Worm (Caenorhabditis elegans) whole organism, L1 larva: ENCODE results near the gene ztf-17.

Source experiments
- C04F5.9 ChIP-seq: sonication (generic microtip); optimal IDR thresholded peaks from 2 replicates; lab custom pipeline; 2016; ENCODE audit warnings: missing genetic modification characterization, missing compliant biosample characterization
- C34B4.2 ChIP-seq: sonication (generic microtip); optimal IDR thresholded peaks from 2 replicates; lab custom pipeline; 2017; ENCODE audit warnings: mild to moderate bottlenecking, missing genetic modification characterization, missing compliant biosample characterization
- F16B12.6 ChIP-seq: fragments of 150-350 bp; optimal IDR thresholded peaks from 2 replicates; lab custom pipeline; 2014; ENCODE audit warnings: missing biosample characterization, missing genetic modification characterization
- Y116A8C.19 ChIP-seq: sonication (generic microtip); optimal IDR thresholded peaks from 2 replicates; lab custom pipeline; 2016; ENCODE audit warnings: missing compliant biosample characterization, missing genetic modification characterization, borderline replicate concordance
- aha-1 ChIP-seq: fragments of 150-350 bp; optimal IDR thresholded peaks from 2 replicates; lab custom pipeline; 2014; ENCODE audit warnings: missing biosample characterization, missing genetic modification characterization
- alr-1 ChIP-seq: fragments of 200-800 bp; sonication (Bioruptor generic); optimal IDR thresholded peaks from 2 replicates; lab custom pipeline; 2018; ENCODE audit warnings: borderline replicate concordance, mild to moderate bottlenecking, missing genetic modification characterization, missing compliant biosample characterization
- aly-2 ChIP-seq: fragments of 150-350 bp; optimal IDR thresholded peaks from 2 replicates; lab custom pipeline; 2014; ENCODE audit warnings: missing biosample characterization, missing genetic modification characterization
- ceh-88 ChIP-seq: fragments of 200-800 bp; sonication (Bioruptor generic); IDR thresholded peaks from 2 replicates; pipeline ENCODE4 v1.3.6; 2022; ENCODE audit warnings: missing genetic modification characterization, missing compliant biosample characterization
- dpl-1 ChIP-seq, 3 experiments: fragments of 150-350 bp in 2 of 3; sonication (generic microtip) in 1 of 3; optimal IDR thresholded peaks; 2 replicates each; lab custom pipeline; 2014 to 2017; ENCODE audit warnings: missing biosample characterization in 3 of 3, missing genetic modification characterization in 3 of 3, missing genetic modification reagents in 3 of 3
- egl-27 ChIP-seq, 2 experiments: fragments of 150-350 bp in 1 of 2; sonication (generic microtip); optimal IDR thresholded peaks; 3 replicates each; lab custom pipeline; 2017 to 2018; ENCODE audit warnings: missing biosample characterization in 2 of 2, missing genetic modification characterization in 2 of 2, missing genetic modification reagents in 2 of 2
- elt-3 ChIP-seq, 6 experiments: fragments of 150-350 bp in 1 of 6; sonication (generic microtip); optimal IDR thresholded peaks; 2 replicates each; lab custom pipeline; 2017 to 2018; ENCODE audit warnings: missing biosample characterization in 6 of 6, missing genetic modification characterization in 6 of 6, inconsistent platforms in 1 of 6
- fkh-10 ChIP-seq: sonication (generic microtip); optimal IDR thresholded peaks from 2 replicates; lab custom pipeline; 2017; ENCODE audit warnings: missing biosample characterization, missing genetic modification reagents, missing genetic modification characterization
- fkh-4 ChIP-seq: sonication (generic microtip); optimal IDR thresholded peaks from 2 replicates; lab custom pipeline; 2016; ENCODE audit warnings: missing compliant biosample characterization, missing genetic modification characterization, borderline replicate concordance
- fos-1 ChIP-seq: fragments of 150-350 bp; optimal IDR thresholded peaks from 2 replicates; lab custom pipeline; 2014; ENCODE audit warnings: missing biosample characterization, missing genetic modification characterization
- hlh-4 ChIP-seq: sonication (generic microtip); optimal IDR thresholded peaks from 2 replicates; lab custom pipeline; 2016; ENCODE audit warnings: mild to moderate bottlenecking, missing genetic modification characterization, missing compliant biosample characterization
- hpl-2 ChIP-seq: fragments of 150-350 bp; optimal IDR thresholded peaks from 2 replicates; lab custom pipeline; 2014; ENCODE audit warnings: missing biosample characterization, missing genetic modification reagents, missing genetic modification characterization
- isw-1 ChIP-seq: fragments of 200-800 bp; sonication (Bioruptor generic); IDR thresholded peaks from 2 replicates; pipeline ENCODE4 v1.3.6; 2022; ENCODE audit warnings: missing genetic modification characterization, missing compliant biosample characterization
- lin-15B ChIP-seq: fragments of 150-350 bp; sonication (generic microtip); optimal IDR thresholded peaks from 3 replicates; lab custom pipeline; 2014; ENCODE audit warnings: missing biosample characterization, missing genetic modification characterization
- lir-3 ChIP-seq: sonication (generic microtip); optimal IDR thresholded peaks from 2 replicates; lab custom pipeline; 2016; ENCODE audit warnings: mild to moderate bottlenecking, missing genetic modification characterization, moderate library complexity, missing compliant biosample characterization; ENCODE audit not compliant: poor library complexity
- mab-9 ChIP-seq: fragments of 200-800 bp; sonication (Bioruptor generic); IDR thresholded peaks from 2 replicates; pipeline ENCODE4 v1.3.6; 2022; ENCODE audit warnings: missing genetic modification reagents, missing genetic modification characterization, missing compliant biosample characterization
- pqm-1 ChIP-seq: sonication (generic microtip); optimal IDR thresholded peaks from 3 replicates; lab custom pipeline; 2017; ENCODE audit warnings: missing biosample characterization, missing genetic modification characterization
- rnt-1 ChIP-seq: sonication (generic microtip); optimal IDR thresholded peaks from 2 replicates; lab custom pipeline; 2016; ENCODE audit warnings: mild to moderate bottlenecking, missing genetic modification characterization, moderate library complexity, missing compliant biosample characterization
- swsn-7 ChIP-seq: sonication (generic microtip); optimal IDR thresholded peaks from 2 replicates; lab custom pipeline; 2016; ENCODE audit warnings: missing genetic modification characterization, missing compliant biosample characterization
- tlp-1 ChIP-seq: fragments of 150-350 bp; optimal IDR thresholded peaks from 2 replicates; lab custom pipeline; 2014; ENCODE audit warnings: missing biosample characterization, missing genetic modification characterization
- unc-30 ChIP-seq: sonication (generic microtip); optimal IDR thresholded peaks from 2 replicates; lab custom pipeline; 2017; ENCODE audit warnings: missing biosample characterization, missing genetic modification characterization
- unc-62 ChIP-seq: fragments of 150-350 bp; optimal IDR thresholded peaks from 2 replicates; lab custom pipeline; 2014; ENCODE audit warnings: missing biosample characterization, missing genetic modification reagents, missing genetic modification characterization
- unc-86 ChIP-seq: sonication (generic microtip); optimal IDR thresholded peaks from 2 replicates; lab custom pipeline; 2016; ENCODE audit warnings: missing genetic modification characterization, missing compliant biosample characterization
- vab-15 ChIP-seq: sonication (generic microtip); optimal IDR thresholded peaks from 2 replicates; lab custom pipeline; 2017; ENCODE audit warnings: missing genotype, mild to moderate bottlenecking, missing genetic modification characterization, missing compliant biosample characterization
- zag-1 ChIP-seq: fragments of 150-350 bp; optimal IDR thresholded peaks from 2 replicates; lab custom pipeline; 2014; ENCODE audit warnings: missing biosample characterization, missing genetic modification characterization
- ztf-4 ChIP-seq: fragments of 150-350 bp; optimal IDR thresholded peaks from 2 replicates; lab custom pipeline; 2014; ENCODE audit warnings: missing biosample characterization, missing genetic modification characterization

The ztf-17 gene

DNA sequence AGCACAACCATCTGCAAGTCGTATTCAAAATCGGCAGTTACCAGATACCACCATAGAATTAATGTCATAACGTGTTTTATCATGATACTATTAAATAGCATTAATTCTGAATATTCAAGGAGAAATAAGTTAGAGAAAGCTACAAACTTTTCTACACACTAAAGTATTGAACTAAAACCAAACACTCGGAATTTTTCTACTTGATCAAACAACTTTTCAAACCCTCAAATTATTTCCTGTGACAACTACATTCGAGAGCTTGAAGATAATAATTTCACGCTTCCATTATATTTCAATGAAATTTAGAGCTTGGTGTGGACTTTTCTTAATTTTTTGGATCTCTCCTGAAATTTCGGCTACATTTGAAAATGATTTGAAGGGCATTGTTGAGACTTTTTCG, 47.5 kb downstream of the ztf-17 start, which contains the start of gene irld-47:
irld-47 (minus strand) TSS at position 101 of the 400 bp plus-strand sequence.
- TF ChIP-seq pqm-1 (tag; lab: Kevin White, UChicago) (no peak), C34B4.2 (tag; lab: Kevin White, UChicago) (no peak), hpl-2 (GFP tag; lab: Kevin White, UChicago) (no peak), fkh-10 (GFP tag; lab: Kevin White, UChicago) (no peak), F16B12.6 (tag; lab: Kevin White, UChicago) (no peak), alr-1 (tag; lab: Kevin White, UChicago) (no peak), dpl-1 (GFP tag; optimal IDR thresholded peaks at IDR 0.05; lab: Kevin White, UChicago) (no peak), unc-30 (no peak), egl-27 (tag; optimal IDR thresholded peaks at IDR 0.05; lab: Kevin White, UChicago) (no peak), unc-86 (tag; lab: Kevin White, UChicago) (no peak), elt-3 (tag; optimal IDR thresholded peaks at IDR 0.05; lab: Kevin White, UChicago) (no peak), aly-2 (tag; lab: Kevin White, UChicago) (no peak), mab-9 (no peak), C04F5.9 (tag; lab: Kevin White, UChicago) (no peak), ceh-88 (GFP tag; lab: Robert Waterston, UW) (no peak), unc-62 (GFP tag; lab: Kevin White, UChicago) (no peak), Y116A8C.19 (tag; lab: Kevin White, UChicago) (no peak)
- TF ChIP-seq, all 84 proteins: peak for 0

- TF ChIP-seq ceh-88 (GFP tag; lab: Robert Waterston, UW): no peak
- TF ChIP-seq aha-1 (tag; lab: Kevin White, UChicago): no peak
- no peak for TF ChIP-seq dpl-1 (GFP tag; optimal IDR thresholded peaks at IDR 0.05; lab: Kevin White, UChicago)
- no peak for TF ChIP-seq lin-15B (tag; lab: Kevin White, UChicago)
- no peak for TF ChIP-seq rnt-1 (tag; lab: Kevin White, UChicago)
- TF ChIP-seq vab-15: no peak
- no peak for TF ChIP-seq zag-1 (tag; lab: Kevin White, UChicago)
- no peak for TF ChIP-seq isw-1 (GFP tag; lab: Robert Waterston, UW)
- TF ChIP-seq F16B12.6 (tag; lab: Kevin White, UChicago): no peak
- no peak for TF ChIP-seq elt-3 (tag; optimal IDR thresholded peaks at IDR 0.05; lab: Kevin White, UChicago)
- no peak for TF ChIP-seq tlp-1 (tag; lab: Kevin White, UChicago)
- no peak for TF ChIP-seq swsn-7 (tag; lab: Kevin White, UChicago)
- TF ChIP-seq fos-1 (tag; lab: Kevin White, UChicago): no peak
- no peak for TF ChIP-seq fkh-4
- no peak for TF ChIP-seq hlh-4 (tag; lab: Kevin White, UChicago)
- TF ChIP-seq lir-3 (tag; lab: Kevin White, UChicago): no peak
- TF ChIP-seq, all 84 proteins: peak for 0
Measured at ce11 chrII:7819359-7819758, 50.6 kb downstream of the ztf-17 start.

DNA sequence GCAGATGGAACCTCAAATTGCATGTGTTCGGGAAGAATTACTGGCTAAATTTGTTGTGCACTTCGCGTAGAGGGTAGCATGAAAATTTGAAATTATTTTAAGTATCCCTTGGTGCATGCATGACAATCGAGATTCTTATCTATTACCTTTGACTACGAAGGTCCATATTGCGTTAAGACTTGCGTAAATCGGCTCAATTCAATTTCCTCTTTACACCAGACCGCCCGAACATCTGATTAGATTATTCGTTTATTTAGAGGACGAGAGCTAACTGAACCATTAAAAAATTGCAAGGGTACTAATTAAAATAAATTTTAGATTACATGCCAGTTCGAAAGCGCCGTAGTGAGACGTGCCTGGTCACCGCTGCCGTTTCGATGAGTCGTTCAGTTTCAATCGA, 52.4 kb downstream of the ztf-17 start:
- TF ChIP-seq dpl-1 (GFP tag; optimal IDR thresholded peaks at IDR 0.05; lab: Kevin White, UChicago): no peak
- no peak for TF ChIP-seq fkh-10 (GFP tag; lab: Kevin White, UChicago)
- TF ChIP-seq ztf-4: no peak
- TF ChIP-seq, all 84 proteins: peak for 0
